Worm (Caenorhabditis elegans) whole organism, L1 larva: ENCODE measurements around the gene wee-1.1.

ENCODE experiments used
- aha-1 ChIP-seq: fragments of 150-350 bp; optimal IDR thresholded peaks from 2 replicates; lab custom pipeline; 2014; ENCODE audit warnings: missing biosample characterization, missing genetic modification characterization
- ama-1 ChIP-seq: fragments of 150-350 bp; optimal IDR thresholded peaks from 2 replicates; lab custom pipeline; 2014
- fkh-10 ChIP-seq: sonication (generic microtip); optimal IDR thresholded peaks from 2 replicates; lab custom pipeline; 2017; ENCODE audit warnings: missing biosample characterization, missing genetic modification reagents, missing genetic modification characterization
- lsy-2 ChIP-seq, 2 experiments: fragments of 150-350 bp; optimal IDR thresholded peaks; 2 replicates each; lab custom pipeline; 2014; ENCODE audit warnings: missing biosample characterization in 2 of 2, missing genetic modification characterization in 2 of 2

ce11 chrII:9600022-9600722, 16.8 kb upstream of the wee-1.1 start:
- TF ChIP-seq ama-1 (lab: Kevin White, UChicago): no peak
- TF ChIP-seq fkh-10 (GFP tag; lab: Kevin White, UChicago): no peak
- TF ChIP-seq aha-1 (tag; lab: Kevin White, UChicago): no peak
- no peak for TF ChIP-seq lsy-2 (tag; optimal IDR thresholded peaks at IDR 0.05; lab: Kevin White, UChicago)
